Worm (Caenorhabditis elegans) whole organism, midembryonic: ENCODE measurements around the gene nhr-280.

Experiments used
- cog-1 ChIP-seq: sonication (generic microtip); optimal IDR thresholded peaks from 2 replicates; lab custom pipeline; 2016; ENCODE audit warnings: missing genetic modification characterization, missing compliant biosample characterization
- flt-1 ChIP-seq: fragments of 200-800 bp; sonication (Bioruptor generic); IDR thresholded peaks from 2 replicates; pipeline ENCODE4 v1.3.6; 2022; ENCODE audit warnings: missing genetic modification characterization, missing compliant biosample characterization
- tab-1 ChIP-seq: fragments of 200-800 bp; sonication (Bioruptor generic); IDR thresholded peaks from 2 replicates; pipeline ENCODE4 v1.3.6; 2022; ENCODE audit warnings: missing genetic modification characterization, missing compliant biosample characterization
- ztf-23 ChIP-seq: fragments of 200-800 bp; sonication (Bioruptor generic); IDR thresholded peaks from 2 replicates; pipeline ENCODE4 v1.3.6; 2022; ENCODE audit warnings: missing genetic modification reagents, missing genetic modification characterization, missing compliant biosample characterization
- ztf-29 ChIP-seq: fragments of 200-800 bp; sonication (Bioruptor generic); IDR thresholded peaks from 2 replicates; pipeline ENCODE4 v1.3.6; 2022; ENCODE audit warnings: missing genetic modification reagents, missing genetic modification characterization, missing compliant biosample characterization

- TF ChIP-seq flt-1 (GFP tag; lab: Robert Waterston, UW) (no peak), cog-1 (tag; lab: Kevin White, UChicago) (no peak), ztf-23 (GFP tag; lab: Robert Waterston, UW) (no peak), ztf-29 (GFP tag; lab: Robert Waterston, UW) (no peak), tab-1 (GFP tag; lab: Robert Waterston, UW) (no peak)
Observed at ce11 chrIII:159665-160064, 29.1 kb upstream of the nhr-280 start.
